Fruit fly (Drosophila melanogaster) whole organism, embryonic: ENCODE data around the gene Zif.

Experiments
- BEAF-32 ChIP-seq: fragments of 200-800 bp; sonication (Bioruptor generic); optimal IDR thresholded peaks from 3 replicates; lab custom pipeline; 2017; ENCODE audit warnings: missing biosample characterization, missing genetic modification characterization, mild to moderate bottlenecking, moderate library complexity, missing genetic modification reagents
- Bteb2 ChIP-seq: fragments of 200-800 bp; sonication (Bioruptor generic); optimal IDR thresholded peaks from 2 replicates; lab custom pipeline; 2016; ENCODE audit warnings: missing biosample characterization, missing genetic modification characterization
- CG10147 ChIP-seq: fragments of 200-800 bp; sonication (Bioruptor generic); optimal IDR thresholded peaks from 2 replicates; lab custom pipeline; 2019; ENCODE audit warnings: missing biosample characterization, mild to moderate bottlenecking, missing genetic modification characterization, moderate library complexity
- CG10274 ChIP-seq: fragments of 200-800 bp; sonication (Bioruptor generic); optimal IDR thresholded peaks from 3 replicates; lab custom pipeline; 2017; ENCODE audit warnings: missing biosample characterization, mild to moderate bottlenecking, missing genetic modification characterization
- CG10321 ChIP-seq: fragments of 200-800 bp; sonication (Bioruptor generic); IDR thresholded peaks from 2 replicates; pipeline ENCODE4 v1.3.6; 2022; ENCODE audit warnings: missing biosample characterization, missing genetic modification characterization
- CG12299 ChIP-seq: fragments of 200-800 bp; sonication (Bioruptor generic); optimal IDR thresholded peaks from 2 replicates; lab custom pipeline; 2018; ENCODE audit warnings: missing biosample characterization, mild to moderate bottlenecking, missing genetic modification characterization
- CG15479 ChIP-seq: fragments of 200-800 bp; sonication (Bioruptor generic); optimal IDR thresholded peaks from 3 replicates; lab custom pipeline; 2019; ENCODE audit warnings: missing biosample characterization, mild to moderate bottlenecking, missing genetic modification characterization, moderate library complexity
- CG1603 ChIP-seq: fragments of 200-800 bp; sonication (Bioruptor generic); optimal IDR thresholded peaks from 2 replicates; lab custom pipeline; 2019; ENCODE audit warnings: missing biosample characterization, mild to moderate bottlenecking, missing genetic modification characterization, moderate library complexity
- CG1647 ChIP-seq: fragments of 200-800 bp; sonication (Bioruptor generic); optimal IDR thresholded peaks from 3 replicates; lab custom pipeline; 2016; ENCODE audit warnings: missing biosample characterization, missing genetic modification characterization
- CG16813 ChIP-seq: fragments of 200-800 bp; sonication (Bioruptor generic); IDR thresholded peaks from 3 replicates; pipeline ENCODE4 v1.3.6; 2022; ENCODE audit warnings: missing biosample characterization, missing genetic modification characterization; ENCODE audit not compliant: partially characterized antibody
- CG18262 ChIP-seq: fragments of 200-800 bp; optimal IDR thresholded peaks from 3 replicates; lab custom pipeline; 2019; ENCODE audit warnings: missing biosample characterization, mild to moderate bottlenecking, missing genetic modification characterization, moderate library complexity
- CG2129 ChIP-seq: fragments of 200-800 bp; sonication (Bioruptor generic); IDR thresholded peaks from 2 replicates; pipeline ENCODE4 v1.3.6; 2022; ENCODE audit warnings: missing biosample characterization, missing genetic modification characterization; ENCODE audit not compliant: partially characterized antibody
- CG33213 ChIP-seq: fragments of 200-800 bp; sonication (Bioruptor generic); optimal IDR thresholded peaks from 3 replicates; lab custom pipeline; 2016; ENCODE audit warnings: missing biosample characterization, missing genetic modification characterization
- CG4282 ChIP-seq: fragments of 200-800 bp; sonication (Bioruptor generic); optimal IDR thresholded peaks from 2 replicates; lab custom pipeline; 2016; ENCODE audit warnings: missing biosample characterization, missing genetic modification characterization
- CG4360 ChIP-seq: fragments of 200-800 bp; sonication (Bioruptor generic); IDR thresholded peaks from 2 replicates; pipeline ENCODE4 v1.3.6; 2022; ENCODE audit warnings: missing biosample characterization, missing genetic modification characterization
- CG4617 ChIP-seq: fragments of 200-800 bp; sonication (Bioruptor generic); optimal IDR thresholded peaks from 3 replicates; lab custom pipeline; 2016; ENCODE audit warnings: missing biosample characterization, missing genetic modification characterization, borderline replicate concordance
- Camta ChIP-seq: fragments of 200-800 bp; sonication (Bioruptor generic); optimal IDR thresholded peaks from 2 replicates; lab custom pipeline; 2016; ENCODE audit warnings: missing biosample characterization, missing genetic modification characterization
- CrebB ChIP-seq: fragments of 200-800 bp; sonication (Bioruptor generic); optimal IDR thresholded peaks from 3 replicates; lab custom pipeline; 2018; ENCODE audit warnings: missing biosample characterization, mild to moderate bottlenecking, missing genetic modification characterization
- D19B ChIP-seq: fragments of 200-800 bp; sonication (Bioruptor generic); optimal IDR thresholded peaks from 2 replicates; lab custom pipeline; 2017; ENCODE audit warnings: missing biosample characterization, mild to moderate bottlenecking, missing genetic modification characterization
- Dip3 ChIP-seq: fragments of 200-800 bp; sonication (Bioruptor generic); optimal IDR thresholded peaks from 3 replicates; lab custom pipeline; 2016; ENCODE audit warnings: missing biosample characterization, missing genetic modification characterization
- Elba2 ChIP-seq: fragments of 200-800 bp; sonication (Bioruptor generic); optimal IDR thresholded peaks from 3 replicates; lab custom pipeline; 2016; ENCODE audit warnings: missing biosample characterization, missing genetic modification characterization
- HLHmδ ChIP-seq: fragments of 200-800 bp; sonication (Bioruptor generic); optimal IDR thresholded peaks from 2 replicates; lab custom pipeline; 2018; ENCODE audit warnings: missing biosample characterization, mild to moderate bottlenecking, missing genetic modification characterization, moderate library complexity
- Hr39 ChIP-seq: fragments of >200 bp; optimal IDR thresholded peaks from 2 replicates; lab custom pipeline; 2017
- Jarid2 ChIP-seq: fragments of 200-800 bp; sonication (Bioruptor generic); optimal IDR thresholded peaks from 3 replicates; lab custom pipeline; 2017; ENCODE audit warnings: mild to moderate bottlenecking, missing biosample characterization, missing genetic modification reagents, missing genetic modification characterization
- NC2α ChIP-seq: fragments of 200-800 bp; sonication (Bioruptor generic); optimal IDR thresholded peaks from 2 replicates; lab custom pipeline; 2016; ENCODE audit warnings: missing biosample characterization, missing genetic modification characterization
- NFAT ChIP-seq: fragments of 200-800 bp; sonication (Bioruptor generic); IDR thresholded peaks from 2 replicates; pipeline ENCODE4 v1.3.6; 2022; ENCODE audit warnings: missing biosample characterization, missing genetic modification characterization
- Nf-YA ChIP-seq: fragments of 200-800 bp; sonication (Bioruptor generic); IDR thresholded peaks from 2 replicates; pipeline ENCODE4 v1.3.6; 2022; ENCODE audit warnings: missing biosample characterization, missing genetic modification characterization
- Sry-β ChIP-seq: fragments of 200-800 bp; sonication (Bioruptor generic); optimal IDR thresholded peaks from 2 replicates; lab custom pipeline; 2018; ENCODE audit warnings: missing biosample characterization, mild to moderate bottlenecking, missing genetic modification characterization, moderate library complexity
- Tbp ChIP-seq: fragments of >200 bp; optimal IDR thresholded peaks from 2 replicates; lab custom pipeline; 2018; ENCODE audit warnings: missing biosample characterization, missing genetic modification characterization
- YL-1 ChIP-seq: fragments of 200-800 bp; sonication (Bioruptor generic); optimal IDR thresholded peaks from 3 replicates; lab custom pipeline; 2017; ENCODE audit warnings: missing biosample characterization, mild to moderate bottlenecking, missing genetic modification characterization
- cad ChIP-seq: fragments of >200 bp; optimal IDR thresholded peaks from 2 replicates; lab custom pipeline; 2017; ENCODE audit warnings: missing biosample characterization, missing genetic modification characterization
- cas ChIP-seq: fragments of 200-800 bp; sonication (Bioruptor generic); IDR thresholded peaks from 2 replicates; pipeline ENCODE4 v1.3.6; 2022; ENCODE audit warnings: missing biosample characterization, missing genetic modification characterization
- cato ChIP-seq: fragments of 200-800 bp; sonication (Bioruptor generic); optimal IDR thresholded peaks from 2 replicates; lab custom pipeline; 2016; ENCODE audit warnings: missing biosample characterization, missing genetic modification characterization, borderline replicate concordance
- crol ChIP-seq: fragments of 200-800 bp; sonication (Bioruptor generic); IDR thresholded peaks from 2 replicates; pipeline ENCODE4 v1.3.6; 2022; ENCODE audit warnings: missing biosample characterization, missing genetic modification characterization
- dimm ChIP-seq: fragments of 200-800 bp; sonication (Bioruptor generic); IDR thresholded peaks from 2 replicates; pipeline ENCODE4 v1.3.6; 2022; ENCODE audit warnings: missing biosample characterization, missing genetic modification characterization
- grau ChIP-seq: fragments of 200-800 bp; optimal IDR thresholded peaks from 3 replicates; lab custom pipeline; 2019; ENCODE audit warnings: missing biosample characterization, mild to moderate bottlenecking, missing genetic modification characterization, moderate library complexity
- ham ChIP-seq: fragments of 200-800 bp; sonication (Bioruptor generic); IDR thresholded peaks from 2 replicates; pipeline ENCODE4 v1.3.6; 2022; ENCODE audit warnings: missing biosample characterization, missing genetic modification characterization
- hkb ChIP-seq, 2 experiments: fragments of 200-800 bp in 1 of 2; fragments of >200 bp in 1 of 2; sonication (Bioruptor generic) in 1 of 2; IDR thresholded peaks in 1 of 2; optimal IDR thresholded peaks in 1 of 2; 2 replicates each; pipeline versions ENCODE4 v1.3.6 to Lab custom; 2017 to 2022; ENCODE audit warnings: missing biosample characterization in 1 of 2, missing genetic modification characterization in 1 of 2
- lbe ChIP-seq: fragments of 200-800 bp; sonication (Bioruptor generic); optimal IDR thresholded peaks from 2 replicates; lab custom pipeline; 2016; ENCODE audit warnings: missing biosample characterization, mild to moderate bottlenecking, missing genetic modification characterization
- lilli ChIP-seq: fragments of 200-800 bp; sonication (Bioruptor generic); optimal IDR thresholded peaks from 3 replicates; lab custom pipeline; 2016; ENCODE audit warnings: missing biosample characterization, missing genetic modification characterization
- lmd ChIP-seq: fragments of 200-800 bp; sonication (Bioruptor generic); IDR thresholded peaks from 2 replicates; pipeline ENCODE4 v1.3.6; 2022; ENCODE audit warnings: missing biosample characterization, missing genetic modification characterization
- mirr ChIP-seq: fragments of 200-800 bp; sonication (Bioruptor generic); optimal IDR thresholded peaks from 3 replicates; lab custom pipeline; 2018; ENCODE audit warnings: missing biosample characterization, mild to moderate bottlenecking, missing genetic modification characterization
- nau ChIP-seq: fragments of 200-800 bp; sonication (Bioruptor generic); optimal IDR thresholded peaks from 3 replicates; lab custom pipeline; 2017; ENCODE audit warnings: missing biosample characterization, mild to moderate bottlenecking, missing genetic modification characterization, missing genetic modification reagents
- odd ChIP-seq: fragments of 200-800 bp; sonication (Bioruptor generic); optimal IDR thresholded peaks from 2 replicates; lab custom pipeline; 2017; ENCODE audit warnings: missing biosample characterization, mild to moderate bottlenecking, missing genetic modification characterization
- otp ChIP-seq: fragments of 200-800 bp; sonication (Bioruptor generic); IDR thresholded peaks from 3 replicates; pipeline ENCODE4, ENCODE4 v1.3.6; 2022; ENCODE audit warnings: missing biosample characterization, missing genetic modification characterization
- pfk ChIP-seq: fragments of 200-800 bp; sonication (Bioruptor generic); optimal IDR thresholded peaks from 2 replicates; lab custom pipeline; 2018; ENCODE audit warnings: missing biosample characterization, mild to moderate bottlenecking, missing genetic modification characterization, moderate library complexity
- pros ChIP-seq: fragments of 200-800 bp; sonication (Bioruptor generic); optimal IDR thresholded peaks from 3 replicates; lab custom pipeline; 2019; ENCODE audit warnings: missing biosample characterization, mild to moderate bottlenecking, missing genetic modification characterization, moderate library complexity
- slbo ChIP-seq: fragments of 200-800 bp; sonication (Bioruptor generic); IDR thresholded peaks from 2 replicates; pipeline ENCODE4 v1.3.6; 2022; ENCODE audit warnings: missing biosample characterization, missing genetic modification characterization
- sna ChIP-seq: fragments of 200-800 bp; sonication (Bioruptor generic); IDR thresholded peaks from 2 replicates; pipeline ENCODE4 v1.3.6; 2022; ENCODE audit warnings: missing biosample characterization, missing genetic modification characterization; ENCODE audit not compliant: partially characterized antibody

Zif gene

dm6 chr3R:6504408-6504807 is 47.5 kb downstream of the Zif start (continued):
- no peak for TF ChIP-seq NFAT
- peak; percentile 20 for TF ChIP-seq Sry-β
- TF ChIP-seq Bteb2 (GFP tag; lab: Kevin White, UChicago) = no peak
- no peak for TF ChIP-seq crol (GFP tag; lab: Robert Waterston, UW)
- no peak for TF ChIP-seq CG10147 (GFP tag; lab: Kevin White, UChicago)
- no peak for TF ChIP-seq ham
- no peak for TF ChIP-seq lilli (GFP tag; lab: Kevin White, UChicago)
- peak; percentile 1 for TF ChIP-seq Jarid2 (GFP tag; lab: Kevin White, UChicago)
- TF ChIP-seq CrebB = peak; percentile 46
- no peak for TF ChIP-seq Hr39 (lab: Kevin White, UChicago)
- TF ChIP-seq CG1603 = peak; percentile 74
- TF ChIP-seq CG18262 = no peak
- TF ChIP-seq BEAF-32 (GFP tag; lab: Kevin White, UChicago) = no peak
- TF ChIP-seq Camta (GFP tag; lab: Kevin White, UChicago) = peak; percentile 15
- TF ChIP-seq Tbp (GFP tag; lab: Kevin White, UChicago) = no peak
- no peak for TF ChIP-seq cas (GFP tag; lab: Robert Waterston, UW)
- peak; percentile 40 for TF ChIP-seq HLHmδ (GFP tag; lab: Kevin White, UChicago)
- TF ChIP-seq CG4617 (GFP tag; lab: Kevin White, UChicago) = no peak
- TF ChIP-seq pfk (GFP tag; lab: Kevin White, UChicago) = no peak
- TF ChIP-seq otp (GFP tag; lab: Robert Waterston, UW) = peak; percentile 60; the same call in 1 of the 3 replicates
- TF ChIP-seq Nf-YA (GFP tag; lab: Robert Waterston, UW) = 0 out of 2 replicates have a peak, but pooled peaks have one; percentile 34
- no peak for TF ChIP-seq grau (tag; lab: Kevin White, UChicago)
- TF ChIP-seq lbe (GFP tag; lab: Kevin White, UChicago) = no peak
- TF ChIP-seq CG1647 = no peak
- no peak for TF ChIP-seq hkb (optimal IDR thresholded peaks at IDR 0.05; lab: Kevin White, UChicago)
- no peak for TF ChIP-seq hkb (GFP tag; IDR thresholded peaks at IDR 0.05; lab: Robert Waterston, UW)
- no peak for TF ChIP-seq CG4282
- no peak for TF ChIP-seq Elba2
- TF ChIP-seq Dip3 = no peak
- TF ChIP-seq pros (GFP tag; lab: Kevin White, UChicago) = no peak
- TF ChIP-seq CG4360 (GFP tag; lab: Robert Waterston, UW) = 0 out of 2 replicates have a peak, but pooled peaks have one; percentile 38
- no peak for TF ChIP-seq CG10321 (GFP tag; lab: Robert Waterston, UW)
- TF ChIP-seq lmd (GFP tag; lab: Robert Waterston, UW) = no peak
- peak; percentile 55 for TF ChIP-seq odd (GFP tag; lab: Kevin White, UChicago)
- peak; percentile 50 for TF ChIP-seq YL-1 (GFP tag; lab: Kevin White, UChicago)
- TF ChIP-seq CG2129 = no peak
- no peak for TF ChIP-seq CG12299
- no peak for TF ChIP-seq CG16813
- no peak for TF ChIP-seq slbo (GFP tag; lab: Robert Waterston, UW)
- TF ChIP-seq CG33213 (GFP tag; lab: Kevin White, UChicago) = peak; percentile 25
- TF ChIP-seq NC2α (GFP tag; lab: Kevin White, UChicago) = no peak
- peak; percentile 55 for TF ChIP-seq CG15479 (GFP tag; lab: Kevin White, UChicago)
- TF ChIP-seq cad = no peak
- TF ChIP-seq mirr (GFP tag; lab: Kevin White, UChicago) = no peak
- peak; percentile 13 for TF ChIP-seq nau (GFP tag; lab: Kevin White, UChicago)
- no peak for TF ChIP-seq sna (GFP tag; lab: Robert Waterston, UW)
- peak; percentile 12 for TF ChIP-seq cato (GFP tag; lab: Kevin White, UChicago)
- no peak for TF ChIP-seq CG10274 (GFP tag; lab: Kevin White, UChicago)
- no peak for TF ChIP-seq D19B (GFP tag; lab: Kevin White, UChicago)
- no peak for TF ChIP-seq dimm (GFP tag; lab: Robert Waterston, UW)
